Fruit fly (Drosophila melanogaster) whole organism, embryonic: Measurements from ENCODE around the gene CG42512.

Source experiments
- Bteb2 ChIP-seq: fragments of 200-800 bp; sonication (Bioruptor generic); optimal IDR thresholded peaks from 2 replicates; lab custom pipeline; 2016; ENCODE audit warnings: missing biosample characterization, missing genetic modification characterization
- CG11696 ChIP-seq: fragments of 200-800 bp; sonication (Bioruptor generic); IDR thresholded peaks from 2 replicates; pipeline ENCODE4 v1.3.6; 2022; ENCODE audit warnings: missing biosample characterization, missing genetic modification characterization
- CG12659 ChIP-seq: fragments of 200-800 bp; sonication (Bioruptor generic); optimal IDR thresholded peaks from 3 replicates; lab custom pipeline; 2017; ENCODE audit warnings: mild to moderate bottlenecking, missing biosample characterization, missing genetic modification reagents, missing genetic modification characterization
- CG18476 ChIP-seq: fragments of 200-800 bp; sonication (Bioruptor generic); optimal IDR thresholded peaks from 2 replicates; lab custom pipeline; 2016; ENCODE audit warnings: missing biosample characterization, mild to moderate bottlenecking, missing genetic modification characterization
- CG30403 ChIP-seq: fragments of 200-800 bp; sonication (Bioruptor generic); optimal IDR thresholded peaks from 3 replicates; lab custom pipeline; 2016; ENCODE audit warnings: missing biosample characterization, missing genetic modification characterization
- CG31441 ChIP-seq: fragments of 200-800 bp; sonication (Bioruptor generic); IDR thresholded peaks from 2 replicates; pipeline ENCODE4 v1.3.6; 2022; ENCODE audit warnings: missing biosample characterization, missing genetic modification characterization
- CG3995 ChIP-seq: fragments of 200-800 bp; sonication (Bioruptor generic); optimal IDR thresholded peaks from 3 replicates; lab custom pipeline; 2016; ENCODE audit warnings: missing biosample characterization, missing genetic modification characterization
- CG6791 ChIP-seq: fragments of 200-800 bp; sonication (Bioruptor generic); IDR thresholded peaks from 3 replicates; pipeline ENCODE4 v1.3.6; 2022; ENCODE audit warnings: missing biosample characterization, missing genetic modification characterization; ENCODE audit not compliant: partially characterized antibody
- CG7271 ChIP-seq: fragments of 200-800 bp; sonication (Bioruptor generic); optimal IDR thresholded peaks from 2 replicates; lab custom pipeline; 2018; ENCODE audit warnings: missing biosample characterization, mild to moderate bottlenecking, missing genetic modification characterization, moderate library complexity
- CG8281 ChIP-seq: fragments of 200-800 bp; sonication (Bioruptor generic); optimal IDR thresholded peaks from 2 replicates; lab custom pipeline; 2018; ENCODE audit warnings: missing biosample characterization, mild to moderate bottlenecking, missing genetic modification characterization, moderate library complexity
- Dref ChIP-seq: fragments of 200-800 bp; sonication (Bioruptor generic); IDR thresholded peaks from 2 replicates; pipeline ENCODE4 v1.3.6; 2022; ENCODE audit warnings: missing biosample characterization, missing genetic modification characterization
- Ets65A ChIP-seq: fragments of 200-800 bp; sonication (Bioruptor generic); peaks from one replicate; lab custom pipeline; 2016; ENCODE audit warnings: missing biosample characterization, missing genetic modification characterization
- Ets97D ChIP-seq: fragments of 200-800 bp; sonication (Bioruptor generic); optimal IDR thresholded peaks from 3 replicates; lab custom pipeline; 2016; ENCODE audit warnings: missing biosample characterization, missing genetic modification characterization
- GATAe ChIP-seq: fragments of 200-800 bp; sonication (Bioruptor generic); conservative IDR thresholded peaks from 2 replicates; pipeline ENCODE4 v1.3.6; 2022; ENCODE audit warnings: missing biosample characterization, missing genetic modification characterization
- H15 ChIP-seq: fragments of 200-800 bp; sonication (Bioruptor generic); IDR thresholded peaks from 3 replicates; pipeline ENCODE4 v1.3.6; 2022; ENCODE audit warnings: missing biosample characterization, missing genetic modification characterization
- Hey ChIP-seq: fragments of 200-800 bp; sonication (Bioruptor generic); optimal IDR thresholded peaks from 3 replicates; lab custom pipeline; 2018; ENCODE audit warnings: missing biosample characterization, mild to moderate bottlenecking, missing genetic modification characterization
- Lpt ChIP-seq: fragments of >200 bp; optimal IDR thresholded peaks from 2 replicates; lab custom pipeline; 2018; ENCODE audit warnings: missing biosample characterization, missing genetic modification characterization
- MBD-R2 ChIP-seq: fragments of 200-800 bp; sonication (Bioruptor generic); IDR thresholded peaks from 2 replicates; pipeline ENCODE4 v1.3.6; 2022; ENCODE audit warnings: missing biosample characterization, missing genetic modification characterization
- MTF-1 ChIP-seq: fragments of 200-800 bp; sonication (Bioruptor generic); optimal IDR thresholded peaks from 2 replicates; lab custom pipeline; 2018; ENCODE audit warnings: missing biosample characterization, mild to moderate bottlenecking, missing genetic modification characterization, borderline replicate concordance
- PHDP ChIP-seq: fragments of 200-800 bp; sonication (Bioruptor generic); optimal IDR thresholded peaks from 3 replicates; lab custom pipeline; 2018; ENCODE audit warnings: missing biosample characterization, mild to moderate bottlenecking, missing genetic modification characterization, moderate library complexity
- Rx ChIP-seq: fragments of 200-800 bp; sonication (Bioruptor generic); IDR thresholded peaks from 2 replicates; pipeline ENCODE4 v1.3.6; 2022; ENCODE audit warnings: missing biosample characterization, missing genetic modification characterization
- ac ChIP-seq: fragments of 200-800 bp; sonication (Bioruptor generic); optimal IDR thresholded peaks from 3 replicates; lab custom pipeline; 2017; ENCODE audit warnings: missing biosample characterization, mild to moderate bottlenecking, missing genetic modification characterization
- ash1 ChIP-seq: fragments of 200-800 bp; sonication (Bioruptor generic); optimal IDR thresholded peaks from 2 replicates; lab custom pipeline; 2018; ENCODE audit warnings: missing biosample characterization, mild to moderate bottlenecking, missing genetic modification characterization
- crol ChIP-seq: fragments of 200-800 bp; sonication (Bioruptor generic); IDR thresholded peaks from 2 replicates; pipeline ENCODE4 v1.3.6; 2022; ENCODE audit warnings: missing biosample characterization, missing genetic modification characterization
- dmrt11E ChIP-seq: fragments of 200-800 bp; sonication (Bioruptor generic); optimal IDR thresholded peaks from 3 replicates; lab custom pipeline; 2018; ENCODE audit warnings: missing biosample characterization, mild to moderate bottlenecking, missing genetic modification characterization, moderate library complexity
- exex ChIP-seq: fragments of 200-800 bp; sonication (Bioruptor generic); optimal IDR thresholded peaks from 4 replicates; lab custom pipeline; 2018; ENCODE audit warnings: missing biosample characterization, mild to moderate bottlenecking, missing genetic modification characterization, moderate library complexity
- grn ChIP-seq: fragments of 200-800 bp; sonication (Bioruptor generic); optimal IDR thresholded peaks from 3 replicates; lab custom pipeline; 2017; ENCODE audit warnings: missing biosample characterization, missing genetic modification characterization
- gt ChIP-seq: fragments of 200-800 bp; sonication (Bioruptor generic); IDR thresholded peaks from 2 replicates; pipeline ENCODE4 v1.3.6; 2022; ENCODE audit warnings: missing biosample characterization, missing genetic modification characterization
- org-1 ChIP-seq: fragments of 200-800 bp; sonication (Bioruptor generic); optimal IDR thresholded peaks from 2 replicates; lab custom pipeline; 2017; ENCODE audit warnings: missing biosample characterization, missing genetic modification characterization
- salm ChIP-seq: fragments of 200-800 bp; sonication (Bioruptor generic); optimal IDR thresholded peaks from 2 replicates; lab custom pipeline; 2018; ENCODE audit warnings: missing biosample characterization, mild to moderate bottlenecking, missing genetic modification characterization
- scrt ChIP-seq: fragments of 200-800 bp; sonication (Bioruptor generic); optimal IDR thresholded peaks from 2 replicates; lab custom pipeline; 2018; ENCODE audit warnings: missing biosample characterization, mild to moderate bottlenecking, missing genetic modification characterization, moderate library complexity
- stwl ChIP-seq: fragments of 200-800 bp; sonication (Bioruptor generic); optimal IDR thresholded peaks from 3 replicates; lab custom pipeline; 2018; ENCODE audit warnings: missing biosample characterization, mild to moderate bottlenecking, missing genetic modification characterization, moderate library complexity
- sug ChIP-seq: fragments of 200-800 bp; optimal IDR thresholded peaks from 2 replicates; lab custom pipeline; 2019; ENCODE audit warnings: missing biosample characterization, mild to moderate bottlenecking, missing genetic modification characterization, moderate library complexity
- toy ChIP-seq: fragments of 200-800 bp; sonication (Bioruptor generic); IDR thresholded peaks from 2 replicates; pipeline ENCODE4 v1.3.6; 2022; ENCODE audit warnings: missing biosample characterization, missing genetic modification characterization
- zf30C ChIP-seq: fragments of 200-800 bp; sonication (Bioruptor generic); optimal IDR thresholded peaks from 3 replicates; lab custom pipeline; 2018; ENCODE audit warnings: missing biosample characterization, mild to moderate bottlenecking, missing genetic modification characterization

Gene CG42512

dm6 chrX:16696614-16697519 lies 45.7 kb downstream of the CG42512 start (continued):
- TF ChIP-seq PHDP (peak; percentile 15), CG31441 (GFP tag; lab: Robert Waterston, UW) (0 out of 2 replicates have a peak, but pooled peaks have one; percentile 12), CG6791 (GFP tag; lab: Robert Waterston, UW) (0 out of 3 replicates have a peak, but pooled peaks have one; percentile 27), Ets97D (GFP tag; lab: Kevin White, UChicago) (no peak), CG11696 (0 out of 2 replicates have a peak, but pooled peaks have one; percentile 20), org-1 (GFP tag; lab: Kevin White, UChicago) (peak; percentile 8), CG30403 (peak; percentile 7)

- TF ChIP-seq MTF-1 (GFP tag; lab: Kevin White, UChicago) (no peak), Bteb2 (GFP tag; lab: Kevin White, UChicago) (no peak), CG8281 (tag; lab: Kevin White, UChicago) (peak; percentile 97), zf30C (no peak), crol (GFP tag; lab: Robert Waterston, UW) (no peak), MBD-R2 (no peak), H15 (GFP tag; lab: Robert Waterston, UW) (no peak)
- TF ChIP-seq, all 482 proteins: peak for 1
Observed at dm6 chrX:16697882-16698571, 46.9 kb downstream of the CG42512 start.

- no peak for TF ChIP-seq CG18476
- no peak for TF ChIP-seq CG12659 (GFP tag; lab: Kevin White, UChicago)
- no peak for TF ChIP-seq CG3995
- no peak for TF ChIP-seq stwl (tag; lab: Kevin White, UChicago)
- no peak for TF ChIP-seq CG7271
- no peak for TF ChIP-seq scrt (GFP tag; lab: Kevin White, UChicago)
- TF ChIP-seq Hey = no peak
- TF ChIP-seq dmrt11E (tag; lab: Kevin White, UChicago) = no peak
- no peak for TF ChIP-seq ash1 (GFP tag; lab: Kevin White, UChicago)
- TF ChIP-seq toy = no peak
- TF ChIP-seq ac (GFP tag; lab: Kevin White, UChicago) = no peak
- no peak for TF ChIP-seq gt (GFP tag; lab: Robert Waterston, UW)
- no peak for TF ChIP-seq Lpt (GFP tag; lab: Kevin White, UChicago)
- no peak for TF ChIP-seq salm
- TF ChIP-seq Dref (GFP tag; lab: Robert Waterston, UW) = no peak
- no peak for TF ChIP-seq Rx (GFP tag; lab: Robert Waterston, UW)
Observed at dm6 chrX:16700070-16700469, 48.9 kb downstream of the CG42512 start, which contains the start of gene CG9676. CG9676 (minus strand) TSS chrX:16700170.

- TF ChIP-seq sug (tag; lab: Kevin White, UChicago) (peak; percentile 9), Ets65A (GFP tag; lab: Kevin White, UChicago) (no peak), exex (tag; lab: Kevin White, UChicago) (peak; percentile 61), grn (GFP tag; lab: Kevin White, UChicago) (peak; percentile 35), GATAe (GFP tag; lab: Robert Waterston, UW) (peak; percentile 46)
Observed at dm6 chrX:16701941-16702340, 50.8 kb downstream of the CG42512 start, which contains the start of gene sphe. sphe (minus strand) TSS chrX:16701972.
